Worm (Caenorhabditis elegans) whole organism, L4 larva: ENCODE results near the gene C46A5.6.
A peak's percentile ranks its signal among the peaks of the same experiment; 100 is the strongest.

Experiments used
- D1046.2 ChIP-seq: fragments of 200-800 bp; sonication (Bioruptor generic); IDR thresholded peaks from 2 replicates; pipeline ENCODE4 v1.3.6; 2022; ENCODE audit warnings: missing genetic modification characterization, missing compliant biosample characterization
- F26F4.8 ChIP-seq: fragments of 200-800 bp; sonication (Bioruptor generic); conservative IDR thresholded peaks from 2 replicates; pipeline ENCODE4 v1.3.6; 2022; ENCODE audit warnings: missing genetic modification characterization, missing compliant biosample characterization
- F44E2.7 ChIP-seq: fragments of 200-800 bp; sonication (Bioruptor generic); IDR thresholded peaks from 2 replicates; pipeline ENCODE4 v2.1.2; 2022; ENCODE audit warnings: missing genetic modification characterization, missing compliant biosample characterization
- F49E8.2 ChIP-seq: sonication (generic microtip); optimal IDR thresholded peaks from 2 replicates; lab custom pipeline; 2016; ENCODE audit warnings: missing compliant biosample characterization, mild to moderate bottlenecking, missing genetic modification characterization, borderline replicate concordance
- T20F7.1 ChIP-seq: fragments of 200-800 bp; sonication (Bioruptor generic); optimal IDR thresholded peaks from 2 replicates; lab custom pipeline; 2018; ENCODE audit warnings: mild to moderate bottlenecking, missing genetic modification characterization, missing compliant biosample characterization
- Y75B8A.6 ChIP-seq: fragments of 200-800 bp; sonication (Bioruptor generic); IDR thresholded peaks from 2 replicates; pipeline ENCODE4 v1.3.6; 2022; ENCODE audit warnings: missing genetic modification reagents, missing genetic modification characterization, missing compliant biosample characterization
- ZK337.2 ChIP-seq: fragments of 200-800 bp; sonication (Bioruptor generic); IDR thresholded peaks from 2 replicates; pipeline ENCODE4 v1.3.6; 2022; ENCODE audit warnings: missing genetic modification reagents, missing genetic modification characterization, missing compliant biosample characterization
- aha-1 ChIP-seq: fragments of 150-350 bp; peaks from one replicate; lab custom pipeline; 2014; ENCODE audit warnings: missing biosample characterization, missing genetic modification characterization
- ama-1 ChIP-seq: fragments of 150-350 bp; optimal IDR thresholded peaks from 2 replicates; lab custom pipeline; 2014; ENCODE audit warnings: inconsistent platforms, mixed read lengths
- arid-1 ChIP-seq: fragments of 200-800 bp; sonication (Bioruptor generic); conservative IDR thresholded peaks from 2 replicates; pipeline ENCODE4 v1.3.6; 2022; ENCODE audit warnings: missing genetic modification reagents, missing genetic modification characterization, missing compliant biosample characterization
- ceh-44 ChIP-seq: fragments of 200-800 bp; sonication (Bioruptor generic); IDR thresholded peaks from 2 replicates; pipeline ENCODE4 v1.3.6; 2022; ENCODE audit warnings: missing genetic modification reagents, missing genetic modification characterization, missing compliant biosample characterization
- ceh-82 ChIP-seq: sonication (generic microtip); optimal IDR thresholded peaks from 2 replicates; lab custom pipeline; 2017; ENCODE audit warnings: missing biosample characterization, missing genetic modification characterization
- daf-12 ChIP-seq: fragments of 150-350 bp; optimal IDR thresholded peaks from 2 replicates; lab custom pipeline; 2014; ENCODE audit warnings: missing biosample characterization, missing genetic modification reagents, missing genetic modification characterization
- daf-16 ChIP-seq, 3 experiments: sonication (generic microtip); optimal IDR thresholded peaks; 2 replicates each; lab custom pipeline; 2016 to 2017; ENCODE audit warnings: missing genetic modification characterization in 3 of 3, missing genetic modification reagents in 3 of 3, mild to moderate bottlenecking in 2 of 3, missing compliant biosample characterization in 2 of 3, missing biosample characterization in 1 of 3, moderate library complexity in 1 of 3
- daf-19 ChIP-seq: fragments of 200-800 bp; sonication (Bioruptor generic); conservative IDR thresholded peaks from 2 replicates; pipeline ENCODE4 v1.3.6; 2022; ENCODE audit warnings: missing genetic modification characterization, missing compliant biosample characterization
- dpl-1 ChIP-seq: fragments of 150-350 bp; optimal IDR thresholded peaks from 2 replicates; lab custom pipeline; 2014; ENCODE audit warnings: missing biosample characterization, missing genetic modification reagents, missing genetic modification characterization
- egl-27 ChIP-seq: sonication (generic microtip); optimal IDR thresholded peaks from 3 replicates; lab custom pipeline; 2017; ENCODE audit warnings: missing biosample characterization, missing genetic modification reagents, missing genetic modification characterization
- egl-43 ChIP-seq: fragments of 200-800 bp; sonication (Bioruptor generic); IDR thresholded peaks from 2 replicates; pipeline ENCODE4 v1.3.6; 2022; ENCODE audit warnings: missing genetic modification reagents, missing genetic modification characterization, missing compliant biosample characterization
- fkh-10 ChIP-seq: fragments of 150-350 bp; optimal IDR thresholded peaks from 2 replicates; lab custom pipeline; 2014; ENCODE audit warnings: missing biosample characterization, missing genetic modification reagents, missing genetic modification characterization
- hlh-11 ChIP-seq: fragments of 200-800 bp; sonication (Bioruptor generic); optimal IDR thresholded peaks from 2 replicates; lab custom pipeline; 2018; ENCODE audit warnings: mild to moderate bottlenecking, missing genetic modification characterization, missing compliant biosample characterization
- hlh-30 ChIP-seq: sonication (generic microtip); optimal IDR thresholded peaks from 2 replicates; lab custom pipeline; 2017; ENCODE audit warnings: antibody characterized with exemption, mild to moderate bottlenecking, missing genetic modification characterization, missing compliant biosample characterization; ENCODE audit not compliant: insufficient read depth
- jun-1 ChIP-seq: fragments of 150-350 bp; optimal IDR thresholded peaks from 2 replicates; lab custom pipeline; 2014; ENCODE audit warnings: missing biosample characterization, missing genetic modification reagents, missing genetic modification characterization
- lim-7 ChIP-seq: fragments of 200-800 bp; sonication (Bioruptor generic); IDR thresholded peaks from 2 replicates; pipeline ENCODE4 v1.3.6; 2022; ENCODE audit warnings: missing genetic modification characterization, missing compliant biosample characterization
- lin-13 ChIP-seq: fragments of 150-350 bp; optimal IDR thresholded peaks from 2 replicates; lab custom pipeline; 2014; ENCODE audit warnings: missing biosample characterization, missing genetic modification reagents, missing genetic modification characterization
- lin-15B ChIP-seq: fragments of 150-350 bp; sonication (generic microtip); optimal IDR thresholded peaks from 3 replicates; lab custom pipeline; 2014; ENCODE audit warnings: missing biosample characterization, missing genetic modification characterization
- lin-29 ChIP-seq: fragments of 200-800 bp; sonication (Bioruptor generic); IDR thresholded peaks from 2 replicates; pipeline ENCODE4 v1.3.6; 2022; ENCODE audit warnings: missing genetic modification reagents, missing genetic modification characterization, missing compliant biosample characterization
- lin-38 ChIP-seq: fragments of 200-800 bp; sonication (Bioruptor generic); IDR thresholded peaks from 2 replicates; pipeline ENCODE4 v1.3.6; 2022; ENCODE audit warnings: missing genetic modification reagents, missing genetic modification characterization, missing compliant biosample characterization
- lsy-2 ChIP-seq, 2 experiments: fragments of 150-350 bp in 1 of 2; sonication (generic microtip) in 1 of 2; optimal IDR thresholded peaks; 2 replicates each; lab custom pipeline; 2014 to 2017; ENCODE audit warnings: missing biosample characterization in 2 of 2, missing genetic modification characterization in 2 of 2
- madf-5 ChIP-seq, 2 experiments: fragments of 200-800 bp; sonication (Bioruptor generic); IDR thresholded peaks; 2 replicates each; pipeline ENCODE4 v1.3.6; 2022; ENCODE audit warnings: missing compliant biosample characterization in 2 of 2, missing genetic modification characterization in 2 of 2
- mdl-1 ChIP-seq, 2 experiments: fragments of 150-350 bp in 1 of 2; sonication (generic microtip) in 1 of 2; optimal IDR thresholded peaks; 2 replicates each; lab custom pipeline; 2014 to 2017; ENCODE audit warnings: missing biosample characterization in 2 of 2, missing genetic modification characterization in 2 of 2
- mdt-29 ChIP-seq: fragments of 200-800 bp; sonication (Bioruptor generic); IDR thresholded peaks from 2 replicates; pipeline ENCODE4 v1.3.6; 2022; ENCODE audit warnings: missing genetic modification reagents, missing genetic modification characterization, missing compliant biosample characterization
- mes-2 ChIP-seq: sonication (generic microtip); optimal IDR thresholded peaks from 2 replicates; lab custom pipeline; 2016; ENCODE audit warnings: missing genotype, mild to moderate bottlenecking, missing genetic modification characterization, missing compliant biosample characterization; ENCODE audit not compliant: poor library complexity, severe bottlenecking
- mxl-2 ChIP-seq: fragments of 200-800 bp; sonication (Bioruptor generic); conservative IDR thresholded peaks from 2 replicates; pipeline ENCODE4 v1.3.6; 2022; ENCODE audit warnings: missing genetic modification reagents, missing genetic modification characterization, missing compliant biosample characterization
- nhr-10 ChIP-seq: fragments of 150-350 bp; optimal IDR thresholded peaks from 2 replicates; lab custom pipeline; 2014; ENCODE audit warnings: missing biosample characterization, missing genetic modification characterization
- nhr-11 ChIP-seq: fragments of 150-350 bp; optimal IDR thresholded peaks from 2 replicates; lab custom pipeline; 2014; ENCODE audit warnings: missing biosample characterization, missing genetic modification characterization
- nhr-111 ChIP-seq: fragments of 200-800 bp; sonication (Bioruptor generic); optimal IDR thresholded peaks from 2 replicates; lab custom pipeline; 2018; ENCODE audit warnings: mild to moderate bottlenecking, missing genetic modification characterization, missing compliant biosample characterization
- nhr-28 ChIP-seq: fragments of 150-350 bp; optimal IDR thresholded peaks from 2 replicates; lab custom pipeline; 2014; ENCODE audit warnings: missing biosample characterization, missing genetic modification characterization
- nhr-48 ChIP-seq: sonication (generic microtip); optimal IDR thresholded peaks from 2 replicates; lab custom pipeline; 2016; ENCODE audit warnings: mild to moderate bottlenecking, missing genetic modification characterization, missing compliant biosample characterization
- nhr-6 ChIP-seq: fragments of 150-350 bp; optimal IDR thresholded peaks from 2 replicates; lab custom pipeline; 2014; ENCODE audit warnings: missing biosample characterization, missing genetic modification characterization
- nhr-76 ChIP-seq: fragments of 150-350 bp; optimal IDR thresholded peaks from 2 replicates; lab custom pipeline; 2014; ENCODE audit warnings: missing biosample characterization, missing genetic modification characterization
- nhr-77 ChIP-seq: fragments of 150-350 bp; optimal IDR thresholded peaks from 2 replicates; lab custom pipeline; 2014; ENCODE audit warnings: missing biosample characterization, missing genetic modification characterization
- pqm-1 ChIP-seq: sonication (generic microtip); optimal IDR thresholded peaks from 2 replicates; lab custom pipeline; 2017; ENCODE audit warnings: missing biosample characterization, missing genetic modification characterization
- rbr-2 ChIP-seq: sonication (generic microtip); optimal IDR thresholded peaks from 2 replicates; lab custom pipeline; 2016; ENCODE audit warnings: missing genotype, missing genetic modification characterization, missing compliant biosample characterization
- snpc-1.2 ChIP-seq: fragments of 200-800 bp; sonication (Bioruptor generic); IDR thresholded peaks from 2 replicates; pipeline ENCODE4 v1.3.6; 2022; ENCODE audit warnings: missing genetic modification reagents, missing genetic modification characterization, missing compliant biosample characterization
- spr-1 ChIP-seq: sonication (generic microtip); optimal IDR thresholded peaks from 2 replicates; lab custom pipeline; 2016; ENCODE audit warnings: mild to moderate bottlenecking, missing genetic modification characterization, missing compliant biosample characterization
- tag-97 ChIP-seq: fragments of 200-800 bp; sonication (Bioruptor generic); IDR thresholded peaks from 2 replicates; pipeline ENCODE4 v1.3.6; 2022; ENCODE audit warnings: missing genetic modification characterization, missing compliant biosample characterization
- unc-39 ChIP-seq: sonication (generic microtip); optimal IDR thresholded peaks from 2 replicates; lab custom pipeline; 2017; ENCODE audit warnings: missing biosample characterization, missing genetic modification characterization
- unc-62 ChIP-seq, 3 experiments: fragments of 150-350 bp in 1 of 3; sonication (generic microtip); optimal IDR thresholded peaks in 2 of 3; peaks in 1 of 3; 1 replicate in 1 of 3; 2 replicates in 2 of 3; lab custom pipeline; 2014 to 2017; ENCODE audit warnings: missing biosample characterization in 3 of 3, missing genetic modification characterization in 3 of 3, missing genetic modification reagents in 3 of 3, missing genotype in 1 of 3
- zfp-2 ChIP-seq: sonication (generic microtip); optimal IDR thresholded peaks from 2 replicates; lab custom pipeline; 2016; ENCODE audit warnings: mild to moderate bottlenecking, missing genetic modification characterization, missing compliant biosample characterization

C46A5.6 gene

DNA sequence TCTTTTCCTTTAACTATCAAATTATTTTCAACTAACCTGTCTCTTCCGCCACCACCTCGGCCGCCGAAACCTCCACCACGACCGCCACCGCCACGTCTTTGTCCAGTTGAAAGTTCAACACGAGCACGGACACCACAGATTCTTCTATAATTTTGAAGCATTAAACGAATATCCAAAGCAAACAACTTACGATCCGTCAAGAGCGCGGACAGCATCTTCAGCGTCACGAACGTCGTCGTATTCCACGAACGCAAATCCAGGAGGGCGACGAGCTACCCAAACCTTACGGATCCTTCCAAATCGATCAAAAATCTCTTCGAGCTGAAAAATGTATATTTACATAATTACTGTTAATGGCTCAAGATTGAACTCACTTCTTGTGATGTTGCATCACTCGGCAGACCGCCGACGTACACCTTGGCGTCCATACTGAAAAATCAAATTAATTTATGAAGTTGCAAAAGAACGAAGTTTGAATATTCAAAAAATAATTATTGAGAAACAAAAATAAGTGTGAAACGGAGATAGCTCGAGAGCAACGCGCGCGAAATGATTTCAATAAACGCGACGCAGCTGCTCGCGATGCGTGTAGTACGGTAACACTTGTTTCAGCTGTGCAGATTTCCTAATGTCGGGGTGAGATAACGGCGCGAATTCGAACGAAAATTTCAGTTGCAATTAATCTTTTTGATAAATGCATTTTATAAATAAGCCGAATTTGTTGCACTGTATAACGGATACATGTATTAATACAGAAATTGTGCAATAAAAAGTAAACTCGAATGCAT is 27.3 kb upstream of the C46A5.6 start, which contains the start of gene rsp-6:
TSS of gene rsp-6 (minus strand) at position 429 of the 788 bp plus-strand sequence.
- TF ChIP-seq lin-38 (peak; percentile 86), nhr-77 (tag; lab: Kevin White, UChicago) (peak; percentile 78), unc-62 (GFP tag; optimal IDR thresholded peaks at IDR 0.05 in 1 of 2; lab: Kevin White, UChicago) (peak in 1 of 2 experiments; percentile 17), unc-62 (tag; optimal IDR thresholded peaks at IDR 0.05; lab: Kevin White, UChicago) (no peak), daf-19 (GFP tag; lab: Robert Waterston, UW) (no peak), unc-39 (tag; lab: Kevin White, UChicago) (no peak), arid-1 (GFP tag; lab: Robert Waterston, UW) (peak; percentile 69), hlh-11 (peak; percentile 90), ZK337.2 (no peak), lin-15B (tag; lab: Kevin White, UChicago) (peak; percentile 51), F49E8.2 (no peak), spr-1 (no peak), Y75B8A.6 (GFP tag; lab: Robert Waterston, UW) (no peak), ceh-82 (tag; lab: Kevin White, UChicago) (no peak), zfp-2 (tag; lab: Kevin White, UChicago) (peak; percentile 16), lim-7 (GFP tag; lab: Robert Waterston, UW) (no peak), lin-29 (GFP tag; lab: Robert Waterston, UW) (no peak), F26F4.8 (GFP tag; lab: Robert Waterston, UW) (no peak), tag-97 (no peak), ama-1 (lab: Kevin White, UChicago) (peak; percentile 73), nhr-48 (tag; lab: Kevin White, UChicago) (peak; percentile 16), jun-1 (tag; lab: Kevin White, UChicago) (peak; percentile 15), hlh-30 (peak; percentile 84), egl-43 (GFP tag; lab: Robert Waterston, UW) (no peak), F44E2.7 (no peak), madf-5 (GFP tag; IDR thresholded peaks at IDR 0.05; lab: Robert Waterston, UW) (no peak), aha-1 (tag; lab: Kevin White, UChicago) (peak; percentile 96), lin-13 (GFP tag; lab: Kevin White, UChicago) (peak; percentile 75), nhr-11 (tag; lab: Kevin White, UChicago) (peak; percentile 78), snpc-1.2 (GFP tag; lab: Robert Waterston, UW) (0 out of 2 replicates have a peak, but pooled peaks have one; percentile 14), pqm-1 (peak; percentile 12), T20F7.1 (GFP tag; lab: Kevin White, UChicago) (peak; percentile 81), lsy-2 (tag; optimal IDR thresholded peaks at IDR 0.05; lab: Kevin White, UChicago) (peak; percentile 97 to 99), rbr-2 (tag; lab: Kevin White, UChicago) (peak; percentile 85), mes-2 (tag; lab: Kevin White, UChicago) (peak; percentile 90), nhr-10 (tag; lab: Kevin White, UChicago) (no peak), fkh-10 (GFP tag; lab: Kevin White, UChicago) (peak; percentile 50), nhr-28 (peak; percentile 60), nhr-76 (tag; lab: Kevin White, UChicago) (no peak), mxl-2 (GFP tag; lab: Robert Waterston, UW) (no peak), nhr-111 (GFP tag; lab: Kevin White, UChicago) (no peak), mdl-1 (tag; optimal IDR thresholded peaks at IDR 0.05; lab: Kevin White, UChicago) (peak in 1 of 2 experiments; percentile 59), mdt-29 (GFP tag; lab: Robert Waterston, UW) (no peak), daf-12 (tag; lab: Kevin White, UChicago) (no peak), daf-16 (GFP tag; optimal IDR thresholded peaks at IDR 0.05; lab: Kevin White, UChicago) (peak in 1 of 2 experiments; percentile 1), daf-16 (tag; optimal IDR thresholded peaks at IDR 0.05; lab: Kevin White, UChicago) (peak; percentile 77), ceh-44 (GFP tag; lab: Robert Waterston, UW) (peak; percentile 56; the same call in 1 of the 2 replicates), D1046.2 (GFP tag; lab: Robert Waterston, UW) (peak; percentile 99), dpl-1 (GFP tag; lab: Kevin White, UChicago) (peak; percentile 92), nhr-6 (peak; percentile 81), egl-27 (tag; lab: Kevin White, UChicago) (no peak)
